Worm (Caenorhabditis elegans): ENCODE data around the gene lbp-7.

- TF ChIP-seq F13C5.2 (tag; optimal IDR thresholded peaks at IDR 0.05) (no peak), flt-1 (GFP tag; IDR thresholded peaks at IDR 0.05) (no peak), ceh-13 (GFP tag; optimal IDR thresholded peaks at IDR 0.05) (no peak), tra-4 (tag; optimal IDR thresholded peaks at IDR 0.05) (no peak), tbx-37 (GFP tag; conservative IDR thresholded peaks at IDR 0.05) (no peak), ceh-36 (tag; optimal IDR thresholded peaks at IDR 0.05) (no peak), scrt-1 (GFP tag; IDR thresholded peaks at IDR 0.05) (no peak), tbx-11 (GFP tag; IDR thresholded peaks at IDR 0.05) (no peak)
These were observed 19.0 kb downstream of the lbp-7 start, which contains the start of gene cyp-35C1 for ce11 chrV:13898356-13898755.

Measured in whole organism, early embryonic.